Fruit fly (Drosophila melanogaster) whole organism, embryonic: ENCODE results near the gene Mdh1.

Experiments
- Antp ChIP-seq: fragments of 200-800 bp; sonication (Bioruptor generic); optimal IDR thresholded peaks from 3 replicates; lab custom pipeline; 2016; ENCODE audit warnings: missing biosample characterization, missing genetic modification characterization
- Atf3 ChIP-seq: fragments of 200-800 bp; sonication (Bioruptor generic); optimal IDR thresholded peaks from 3 replicates; lab custom pipeline; 2016; ENCODE audit warnings: missing biosample characterization, missing genetic modification characterization
- Atf6 ChIP-seq: fragments of 200-800 bp; sonication (Bioruptor generic); IDR thresholded peaks from 2 replicates; pipeline ENCODE4 v1.3.6; 2022; ENCODE audit warnings: missing biosample characterization, missing genetic modification characterization
- Blimp-1 ChIP-seq: fragments of 200-800 bp; sonication (Bioruptor generic); optimal IDR thresholded peaks from 3 replicates; lab custom pipeline; 2018; ENCODE audit warnings: missing biosample characterization, missing genetic modification characterization, mild to moderate bottlenecking, moderate library complexity, missing genetic modification reagents
- CG10274 ChIP-seq: fragments of 200-800 bp; sonication (Bioruptor generic); optimal IDR thresholded peaks from 3 replicates; lab custom pipeline; 2017; ENCODE audit warnings: missing biosample characterization, mild to moderate bottlenecking, missing genetic modification characterization
- CG11398 ChIP-seq: fragments of 200-800 bp; sonication (Bioruptor generic); optimal IDR thresholded peaks from 2 replicates; lab custom pipeline; 2016; ENCODE audit warnings: missing biosample characterization, missing genetic modification characterization
- CG11560 ChIP-seq: fragments of 200-800 bp; sonication (Bioruptor generic); IDR thresholded peaks from 3 replicates; pipeline ENCODE4 v1.3.6; 2022; ENCODE audit warnings: missing biosample characterization, missing genetic modification characterization
- CG13624 ChIP-seq: fragments of 200-800 bp; sonication (Bioruptor generic); optimal IDR thresholded peaks from 2 replicates; lab custom pipeline; 2016; ENCODE audit warnings: missing biosample characterization, missing genetic modification characterization
- CG17186 ChIP-seq: fragments of 200-800 bp; sonication (Bioruptor generic); optimal IDR thresholded peaks from 3 replicates; lab custom pipeline; 2017; ENCODE audit warnings: missing biosample characterization, missing genetic modification reagents, missing genetic modification characterization
- CG17359 ChIP-seq: fragments of 200-800 bp; sonication (Bioruptor generic); optimal IDR thresholded peaks from 3 replicates; lab custom pipeline; 2018; ENCODE audit warnings: missing biosample characterization, mild to moderate bottlenecking, missing genetic modification characterization, moderate library complexity
- CG31388 ChIP-seq: fragments of 200-800 bp; sonication (Bioruptor generic); optimal IDR thresholded peaks from 2 replicates; lab custom pipeline; 2016; ENCODE audit warnings: missing biosample characterization, missing genetic modification characterization
- CG3726 ChIP-seq: fragments of 200-800 bp; sonication (Bioruptor generic); IDR thresholded peaks from 3 replicates; pipeline ENCODE4, ENCODE4 v1.3.6; 2022; ENCODE audit warnings: missing biosample characterization, missing genetic modification characterization
- CG4730 ChIP-seq: fragments of 200-800 bp; sonication (Bioruptor generic); IDR thresholded peaks from 2 replicates; pipeline ENCODE4 v1.3.6; 2022; ENCODE audit warnings: missing biosample characterization, missing genetic modification characterization
- CG5180 ChIP-seq: fragments of 200-800 bp; sonication (Bioruptor generic); optimal IDR thresholded peaks from 3 replicates; lab custom pipeline; 2017; ENCODE audit warnings: missing biosample characterization, missing genetic modification characterization, mild to moderate bottlenecking, moderate library complexity, missing genetic modification reagents
- CG6683 ChIP-seq: fragments of 200-800 bp; sonication (Bioruptor generic); optimal IDR thresholded peaks from 2 replicates; lab custom pipeline; 2017; ENCODE audit warnings: missing biosample characterization, mild to moderate bottlenecking, missing genetic modification characterization, missing genetic modification reagents
- CG6854 ChIP-seq: fragments of 200-800 bp; sonication (Bioruptor generic); optimal IDR thresholded peaks from 3 replicates; lab custom pipeline; 2017; ENCODE audit warnings: missing biosample characterization, mild to moderate bottlenecking, missing genetic modification characterization
- CG7372 ChIP-seq: fragments of 200-800 bp; sonication (Bioruptor generic); IDR thresholded peaks from 2 replicates; pipeline ENCODE4 v1.3.6; 2022; ENCODE audit warnings: missing biosample characterization, missing genetic modification characterization
- CG7928 ChIP-seq: fragments of 200-800 bp; sonication (Bioruptor generic); optimal IDR thresholded peaks from 2 replicates; lab custom pipeline; 2017; ENCODE audit warnings: missing biosample characterization, mild to moderate bottlenecking, missing genetic modification characterization
- ERR ChIP-seq: fragments of 200-800 bp; sonication (Bioruptor generic); optimal IDR thresholded peaks from 2 replicates; lab custom pipeline; 2016; ENCODE audit warnings: missing biosample characterization, missing genetic modification characterization
- Eip74EF ChIP-seq, 2 experiments: fragments of 200-800 bp in 1 of 2; fragments of >200 bp in 1 of 2; sonication (Bioruptor generic) in 1 of 2; optimal IDR thresholded peaks; 2 replicates each; lab custom pipeline; 2017 to 2019; ENCODE audit warnings: missing biosample characterization in 2 of 2, missing genetic modification characterization in 2 of 2, mild to moderate bottlenecking in 1 of 2, moderate library complexity in 1 of 2
- HLH54F ChIP-seq: fragments of 200-800 bp; sonication (Bioruptor generic); optimal IDR thresholded peaks from 3 replicates; lab custom pipeline; 2016; ENCODE audit warnings: missing biosample characterization, missing genetic modification characterization
- MBD-R2 ChIP-seq: fragments of 200-800 bp; sonication (Bioruptor generic); IDR thresholded peaks from 2 replicates; pipeline ENCODE4 v1.3.6; 2022; ENCODE audit warnings: missing biosample characterization, missing genetic modification characterization
- MESR4 ChIP-seq: fragments of 200-800 bp; sonication (Bioruptor generic); optimal IDR thresholded peaks from 2 replicates; lab custom pipeline; 2018; ENCODE audit warnings: missing biosample characterization, mild to moderate bottlenecking, missing genetic modification characterization, moderate library complexity
- Myb ChIP-seq: fragments of 200-800 bp; sonication (Bioruptor generic); optimal IDR thresholded peaks from 2 replicates; lab custom pipeline; 2016; ENCODE audit warnings: missing biosample characterization, missing genetic modification characterization
- NfI ChIP-seq: fragments of 200-800 bp; sonication (Bioruptor generic); optimal IDR thresholded peaks from 3 replicates; lab custom pipeline; 2018; ENCODE audit warnings: missing biosample characterization, mild to moderate bottlenecking, missing genetic modification characterization, moderate library complexity
- Optix ChIP-seq: fragments of 200-800 bp; sonication (Bioruptor generic); IDR thresholded peaks from 3 replicates; pipeline ENCODE4 v1.3.6; 2022; ENCODE audit warnings: missing biosample characterization, missing genetic modification characterization
- Sox102F ChIP-seq: fragments of 200-800 bp; sonication (Bioruptor generic); optimal IDR thresholded peaks from 2 replicates; lab custom pipeline; 2018; ENCODE audit warnings: missing biosample characterization, mild to moderate bottlenecking, missing genetic modification characterization, moderate library complexity
- Stat92E ChIP-seq, 3 experiments: fragments of >200 bp in 2 of 3; fragments of 200-800 bp in 1 of 3; sonication (Bioruptor generic) in 1 of 3; optimal IDR thresholded peaks; 2 replicates each; lab custom pipeline; 2017 to 2019; ENCODE audit warnings: missing biosample characterization in 3 of 3, missing genetic modification characterization in 3 of 3, mild to moderate bottlenecking in 1 of 3, moderate library complexity in 1 of 3
- Tbp ChIP-seq: fragments of >200 bp; optimal IDR thresholded peaks from 2 replicates; lab custom pipeline; 2018; ENCODE audit warnings: missing biosample characterization, missing genetic modification characterization
- amos ChIP-seq: fragments of 200-800 bp; sonication (Bioruptor generic); IDR thresholded peaks from 2 replicates; pipeline ENCODE4 v1.3.6; 2022; ENCODE audit warnings: missing biosample characterization, missing genetic modification characterization; ENCODE audit not compliant: partially characterized antibody
- cas ChIP-seq: fragments of 200-800 bp; sonication (Bioruptor generic); IDR thresholded peaks from 2 replicates; pipeline ENCODE4 v1.3.6; 2022; ENCODE audit warnings: missing biosample characterization, missing genetic modification characterization
- caup ChIP-seq: fragments of 200-800 bp; sonication (Bioruptor generic); optimal IDR thresholded peaks from 3 replicates; lab custom pipeline; 2017; ENCODE audit warnings: missing biosample characterization, mild to moderate bottlenecking, missing genetic modification characterization, moderate library complexity; ENCODE audit not compliant: severe bottlenecking
- chinmo ChIP-seq: fragments of 200-800 bp; sonication (Bioruptor generic); IDR thresholded peaks from 4 replicates; pipeline ENCODE4 v1.3.6; 2022; ENCODE audit warnings: missing biosample characterization, missing genetic modification characterization; ENCODE audit not compliant: partially characterized antibody
- croc ChIP-seq: fragments of 200-800 bp; sonication (Bioruptor generic); conservative IDR thresholded peaks from 3 replicates; pipeline ENCODE4 v1.3.6; 2022; ENCODE audit warnings: missing biosample characterization, missing genetic modification characterization
- dysf ChIP-seq: fragments of 200-800 bp; sonication (Bioruptor generic); IDR thresholded peaks from 3 replicates; pipeline ENCODE4 v1.3.6; 2022; ENCODE audit warnings: missing biosample characterization, missing genetic modification characterization
- fd102C ChIP-seq: fragments of 200-800 bp; sonication (Bioruptor generic); optimal IDR thresholded peaks from 2 replicates; lab custom pipeline; 2018; ENCODE audit warnings: missing biosample characterization, mild to moderate bottlenecking, missing genetic modification characterization, moderate library complexity
- fd3F ChIP-seq: fragments of 200-800 bp; sonication (Bioruptor generic); optimal IDR thresholded peaks from 2 replicates; lab custom pipeline; 2018; ENCODE audit warnings: missing biosample characterization, mild to moderate bottlenecking, missing genetic modification characterization, moderate library complexity
- gcm2 ChIP-seq: fragments of 200-800 bp; sonication (Bioruptor generic); optimal IDR thresholded peaks from 2 replicates; lab custom pipeline; 2016; ENCODE audit warnings: missing biosample characterization, missing genetic modification characterization
- pan ChIP-seq, 4 experiments: fragments of >200 bp in 3 of 4; fragments of 200-800 bp in 1 of 4; sonication (Bioruptor generic) in 1 of 4; optimal IDR thresholded peaks in 3 of 4; IDR thresholded peaks in 1 of 4; 2 replicates each; pipeline versions ENCODE4 v1.3.6 to Lab custom; 2017 to 2022; ENCODE audit warnings: missing biosample characterization in 2 of 4, missing genetic modification characterization in 2 of 4, mixed read lengths in 1 of 4
- pb ChIP-seq: fragments of 200-800 bp; sonication (Bioruptor generic); optimal IDR thresholded peaks from 3 replicates; lab custom pipeline; 2016; ENCODE audit warnings: missing biosample characterization, missing genetic modification characterization
- pum ChIP-seq: fragments of 200-800 bp; sonication (Bioruptor generic); optimal IDR thresholded peaks from 2 replicates; lab custom pipeline; 2016; ENCODE audit warnings: missing biosample characterization, missing genetic modification characterization
- sc ChIP-seq, 3 experiments: fragments of >200 bp in 2 of 3; fragments of 200-800 bp in 1 of 3; sonication (Bioruptor generic) in 1 of 3; optimal IDR thresholded peaks; 2 replicates in 2 of 3; 3 replicates in 1 of 3; lab custom pipeline; 2017; ENCODE audit warnings: mild to moderate bottlenecking in 1 of 3, missing biosample characterization in 1 of 3, missing genetic modification characterization in 1 of 3, missing genetic modification reagents in 1 of 3
- seq ChIP-seq: fragments of 200-800 bp; sonication (Bioruptor generic); IDR thresholded peaks from 2 replicates; pipeline ENCODE4 v1.3.6; 2022; ENCODE audit warnings: missing biosample characterization, missing genetic modification characterization
- sug ChIP-seq: fragments of 200-800 bp; optimal IDR thresholded peaks from 2 replicates; lab custom pipeline; 2019; ENCODE audit warnings: missing biosample characterization, mild to moderate bottlenecking, missing genetic modification characterization, moderate library complexity
- toy ChIP-seq: fragments of 200-800 bp; sonication (Bioruptor generic); IDR thresholded peaks from 2 replicates; pipeline ENCODE4 v1.3.6; 2022; ENCODE audit warnings: missing biosample characterization, missing genetic modification characterization
- usp ChIP-seq: fragments of >200 bp; optimal IDR thresholded peaks from 2 replicates; lab custom pipeline; 2017; ENCODE audit warnings: missing biosample characterization, missing genetic modification characterization
- vvl ChIP-seq: fragments of 200-800 bp; sonication (Bioruptor generic); IDR thresholded peaks from 2 replicates; pipeline ENCODE4 v1.3.6; 2022; ENCODE audit warnings: missing biosample characterization, missing genetic modification characterization
- zen2 ChIP-seq: fragments of 200-800 bp; sonication (Bioruptor generic); IDR thresholded peaks from 3 replicates; pipeline ENCODE4 v1.3.6; 2022; ENCODE audit warnings: missing biosample characterization, missing genetic modification characterization; ENCODE audit not compliant: partially characterized antibody
- zfh2 ChIP-seq: fragments of 200-800 bp; sonication (Bioruptor generic); optimal IDR thresholded peaks from 2 replicates; lab custom pipeline; 2016; ENCODE audit warnings: missing biosample characterization, missing genetic modification characterization

Mdh1 gene

dm6 chr2L:10428528-10428927 lies 32.4 kb upstream of the Mdh1 start, which contains the start of gene CG5188 (continued):
- no peak for TF ChIP-seq CG13624 (GFP tag; lab: Kevin White, UChicago)
- peak; percentile 43 for TF ChIP-seq MESR4 (GFP tag; lab: Kevin White, UChicago)
- no peak for TF ChIP-seq CG7372 (GFP tag; lab: Robert Waterston, UW)
- TF ChIP-seq Sox102F (GFP tag; lab: Kevin White, UChicago) = no peak
- no peak for TF ChIP-seq seq (GFP tag; lab: Robert Waterston, UW)
- no peak for TF ChIP-seq Optix (GFP tag; lab: Robert Waterston, UW)
- no peak for TF ChIP-seq sc (optimal IDR thresholded peaks at IDR 0.05; lab: Kevin White, UChicago)
- TF ChIP-seq sc (GFP tag; optimal IDR thresholded peaks at IDR 0.05; lab: Kevin White, UChicago) = no peak
- TF ChIP-seq CG11560 (tag; lab: Robert Waterston, UW) = no peak
- TF ChIP-seq CG6854 = no peak
- TF ChIP-seq zen2 (GFP tag; lab: Robert Waterston, UW) = peak; percentile 11; the same call in 2 of the 3 replicates
- no peak for TF ChIP-seq CG11398 (GFP tag; lab: Kevin White, UChicago)
- peak; percentile 60 for TF ChIP-seq CG17359 (tag; lab: Kevin White, UChicago)
- no peak for TF ChIP-seq pan (optimal IDR thresholded peaks at IDR 0.05; lab: Kevin White, UChicago)
- peak in 1 of 2 experiments; percentile 66 for TF ChIP-seq pan (GFP tag; optimal IDR thresholded peaks at IDR 0.05 in 1 of 2, IDR thresholded peaks at IDR 0.05 in 1 of 2)
- 0 out of 4 replicates have a peak, but pooled peaks have one; percentile 20 for TF ChIP-seq chinmo (GFP tag; lab: Robert Waterston, UW)
- no peak for TF ChIP-seq CG6683 (GFP tag; lab: Kevin White, UChicago)
- TF ChIP-seq CG4730 (GFP tag; lab: Robert Waterston, UW) = no peak
- peak in 1 of 2 experiments; percentile 29 for TF ChIP-seq Eip74EF (GFP tag; optimal IDR thresholded peaks at IDR 0.05; lab: Kevin White, UChicago)
- peak; percentile 47 for TF ChIP-seq caup (GFP tag; lab: Kevin White, UChicago)
- TF ChIP-seq Tbp (GFP tag; lab: Kevin White, UChicago) = no peak
- no peak for TF ChIP-seq Antp
- no peak for TF ChIP-seq cas
- TF ChIP-seq usp (GFP tag; lab: Kevin White, UChicago) = no peak
- no peak for TF ChIP-seq CG10274 (GFP tag; lab: Kevin White, UChicago)
- TF ChIP-seq NfI (GFP tag; lab: Kevin White, UChicago) = peak; percentile 47
- TF ChIP-seq fd3F (GFP tag; lab: Kevin White, UChicago) = no peak
- no peak for TF ChIP-seq CG5180 (GFP tag; lab: Kevin White, UChicago)
- TF ChIP-seq sug = peak; percentile 35
- TF ChIP-seq Atf3 = no peak
- TF ChIP-seq ERR = no peak
- no peak for TF ChIP-seq HLH54F (GFP tag; lab: Kevin White, UChicago)
- no peak for TF ChIP-seq Blimp-1 (GFP tag; lab: Kevin White, UChicago)
- TF ChIP-seq amos (GFP tag; lab: Robert Waterston, UW) = no peak; the same call in 1 of the 2 replicates
- no peak for TF ChIP-seq Stat92E (GFP tag; optimal IDR thresholded peaks at IDR 0.05; lab: Kevin White, UChicago)
- TF ChIP-seq pum (GFP tag; lab: Kevin White, UChicago) = no peak
- TF ChIP-seq croc = no peak
- TF ChIP-seq zfh2 (GFP tag; lab: Kevin White, UChicago) = no peak
- no peak for TF ChIP-seq gcm2 (GFP tag; lab: Kevin White, UChicago)
- peak; percentile 75; the same call in 1 of the 2 replicates for TF ChIP-seq MBD-R2 (GFP tag; lab: Robert Waterston, UW)
- no peak for TF ChIP-seq CG7928
- TF ChIP-seq toy (GFP tag; lab: Robert Waterston, UW) = no peak
- no peak for TF ChIP-seq CG31388
- peak; percentile 41; the same call in 1 of the 2 replicates for TF ChIP-seq Atf6 (GFP tag; lab: Robert Waterston, UW)
- TF ChIP-seq vvl (GFP tag; lab: Robert Waterston, UW) = peak; percentile 79
- TF ChIP-seq fd102C = no peak
- TF ChIP-seq pb (GFP tag; lab: Kevin White, UChicago) = no peak
- TF ChIP-seq dysf = no peak; the same call in 2 of the 3 replicates
- 0 out of 3 replicates have a peak, but pooled peaks have one; percentile 35 for TF ChIP-seq CG3726 (GFP tag; lab: Robert Waterston, UW)
- no peak for TF ChIP-seq CG17186 (GFP tag; lab: Kevin White, UChicago)
- no peak for TF ChIP-seq Myb (GFP tag; lab: Kevin White, UChicago)
